Fruit fly (Drosophila melanogaster): ENCODE data around the gene CG11570.

The CG11570 gene

dm6 chr3L:11997959-11998358 is 40.4 kb upstream of the CG11570 start, which contains the start of gene Grip163 (continued):
- TF ChIP-seq fru (optimal IDR thresholded peaks at IDR 0.05) (no peak), CG11560 (tag; IDR thresholded peaks at IDR 0.05) (no peak), amos (GFP tag; IDR thresholded peaks at IDR 0.05; ENCODE audit: partially characterized antibody) (no peak), az2 (GFP tag; optimal IDR thresholded peaks at IDR 0.05) (no peak), D19A (tag; optimal IDR thresholded peaks at IDR 0.05) (no peak), Gsc (GFP tag; IDR thresholded peaks at IDR 0.05) (no peak), mld (GFP tag; IDR thresholded peaks at IDR 0.05; ENCODE audit: partially characterized antibody) (no peak), vfl (GFP tag; optimal IDR thresholded peaks at IDR 0.05) (no peak), CHES-1-like (GFP tag; optimal IDR thresholded peaks at IDR 0.05) (no peak), CG42726 (GFP tag; IDR thresholded peaks at IDR 0.05; ENCODE audit: partially characterized antibody) (no peak), CG6654 (GFP tag; optimal IDR thresholded peaks at IDR 0.05) (no peak), CG15601 (tag; optimal IDR thresholded peaks at IDR 0.05) (no peak), CG10462 (GFP tag; optimal IDR thresholded peaks at IDR 0.05) (no peak), HHEX (GFP tag; optimal IDR thresholded peaks at IDR 0.05) (no peak), CG7963 (GFP tag; IDR thresholded peaks at IDR 0.05; ENCODE audit: partially characterized antibody) (no peak), ham (GFP tag; IDR thresholded peaks at IDR 0.05) (no peak), CG8359 (GFP tag; optimal IDR thresholded peaks at IDR 0.05; ENCODE audit: borderline replicate concordance) (no peak), Fer1 (GFP tag; optimal IDR thresholded peaks at IDR 0.05) (no peak), Drgx (GFP tag; IDR thresholded peaks at IDR 0.05) (no peak), CG9876 (GFP tag; optimal IDR thresholded peaks at IDR 0.05) (no peak), cato (GFP tag; optimal IDR thresholded peaks at IDR 0.05; ENCODE audit: borderline replicate concordance) (no peak), scrt (GFP tag; optimal IDR thresholded peaks at IDR 0.05) (no peak), CG2199 (GFP tag; IDR thresholded peaks at IDR 0.05) (no peak), odd (GFP tag; optimal IDR thresholded peaks at IDR 0.05) (no peak), CG11504 (tag; optimal IDR thresholded peaks at IDR 0.05) (no peak), bowl (GFP tag; IDR thresholded peaks at IDR 0.05) (no peak), CG43689 (GFP tag; IDR thresholded peaks at IDR 0.05) (no peak), CG2120 (GFP tag; optimal IDR thresholded peaks at IDR 0.05) (no peak), Dip3 (GFP tag; optimal IDR thresholded peaks at IDR 0.05) (no peak), CG15269 (tag; optimal IDR thresholded peaks at IDR 0.05) (no peak), YL-1 (GFP tag; optimal IDR thresholded peaks at IDR 0.05) (peak; percentile 21), lab (GFP tag; optimal IDR thresholded peaks at IDR 0.05) (no peak), Scr (GFP tag; IDR thresholded peaks at IDR 0.05; ENCODE audit: partially characterized antibody) (peak; percentile 15; the same call in 1 of the 2 replicates), chif (GFP tag; optimal IDR thresholded peaks at IDR 0.05) (no peak), Hr39 (optimal IDR thresholded peaks at IDR 0.05) (no peak), gt (GFP tag; IDR thresholded peaks at IDR 0.05) (no peak), al (GFP tag; IDR thresholded peaks at IDR 0.05) (no peak), CG8290 (GFP tag; optimal IDR thresholded peaks at IDR 0.05) (no peak), CG8290 (tag; optimal IDR thresholded peaks at IDR 0.05) (no peak), BEAF-32 (GFP tag; optimal IDR thresholded peaks at IDR 0.05) (peak; percentile 6), her (GFP tag; optimal IDR thresholded peaks at IDR 0.05) (no peak), Dref (GFP tag; IDR thresholded peaks at IDR 0.05) (no peak), trem (tag; optimal IDR thresholded peaks at IDR 0.05) (peak; percentile 35), CG13287 (GFP tag; IDR thresholded peaks at IDR 0.05; ENCODE audit: partially characterized antibody) (peak; percentile 10; the same call in 1 of the 2 replicates), Myb (GFP tag; optimal IDR thresholded peaks at IDR 0.05) (peak; percentile 87), Ets97D (GFP tag; optimal IDR thresholded peaks at IDR 0.05) (no peak), MESR4 (GFP tag; optimal IDR thresholded peaks at IDR 0.05) (peak; percentile 46), H2.0 (GFP tag; IDR thresholded peaks at IDR 0.05) (no peak), ci (GFP tag; IDR thresholded peaks at IDR 0.05) (no peak), ranshi (GFP tag; IDR thresholded peaks at IDR 0.05) (no peak), CG1233 (GFP tag; optimal IDR thresholded peaks at IDR 0.05) (no peak), CG6689 (GFP tag; IDR thresholded peaks at IDR 0.05) (no peak), ken (GFP tag; IDR thresholded peaks at IDR 0.05) (no peak)

Data from whole organism, embryonic.